Worm (Caenorhabditis elegans) whole organism, L4 larva: ENCODE measurements around the gene F21D5.9.

Source experiments
- aha-1 ChIP-seq: fragments of 150-350 bp; peaks from one replicate; lab custom pipeline; 2014; ENCODE audit warnings: missing biosample characterization, missing genetic modification characterization
- ceh-82 ChIP-seq: sonication (generic microtip); optimal IDR thresholded peaks from 2 replicates; lab custom pipeline; 2017; ENCODE audit warnings: missing biosample characterization, missing genetic modification characterization
- daf-19 ChIP-seq: fragments of 200-800 bp; sonication (Bioruptor generic); conservative IDR thresholded peaks from 2 replicates; pipeline ENCODE4 v1.3.6; 2022; ENCODE audit warnings: missing genetic modification characterization, missing compliant biosample characterization
- egl-43 ChIP-seq: fragments of 200-800 bp; sonication (Bioruptor generic); IDR thresholded peaks from 2 replicates; pipeline ENCODE4 v1.3.6; 2022; ENCODE audit warnings: missing genetic modification reagents, missing genetic modification characterization, missing compliant biosample characterization
- lin-13 ChIP-seq: fragments of 150-350 bp; optimal IDR thresholded peaks from 2 replicates; lab custom pipeline; 2014; ENCODE audit warnings: missing biosample characterization, missing genetic modification reagents, missing genetic modification characterization
- mdl-1 ChIP-seq, 2 experiments: fragments of 150-350 bp in 1 of 2; sonication (generic microtip) in 1 of 2; optimal IDR thresholded peaks; 2 replicates each; lab custom pipeline; 2014 to 2017; ENCODE audit warnings: missing biosample characterization in 2 of 2, missing genetic modification characterization in 2 of 2
- mxl-3 ChIP-seq: fragments of 200-800 bp; sonication (Bioruptor generic); optimal IDR thresholded peaks from 2 replicates; lab custom pipeline; 2018; ENCODE audit warnings: mild to moderate bottlenecking, missing genetic modification characterization, missing compliant biosample characterization
- nhr-11 ChIP-seq: fragments of 150-350 bp; optimal IDR thresholded peaks from 2 replicates; lab custom pipeline; 2014; ENCODE audit warnings: missing biosample characterization, missing genetic modification characterization
- nhr-28 ChIP-seq: fragments of 150-350 bp; optimal IDR thresholded peaks from 2 replicates; lab custom pipeline; 2014; ENCODE audit warnings: missing biosample characterization, missing genetic modification characterization
- pha-4 ChIP-seq, 2 experiments: fragments of 150-350 bp in 1 of 2; fragments of 200-800 bp in 1 of 2; sonication (Bioruptor generic) in 1 of 2; IDR thresholded peaks in 1 of 2; optimal IDR thresholded peaks in 1 of 2; 2 replicates each; pipeline versions ENCODE4 v1.3.6 to Lab custom; 2014 to 2022; ENCODE audit warnings: missing genetic modification characterization in 2 of 2, missing genetic modification reagents in 2 of 2, missing biosample characterization in 1 of 2, missing compliant biosample characterization in 1 of 2
- skn-1 ChIP-seq: fragments of 150-350 bp; optimal IDR thresholded peaks from 2 replicates; lab custom pipeline; 2014; ENCODE audit warnings: missing biosample characterization, missing genetic modification characterization
- tag-97 ChIP-seq: fragments of 200-800 bp; sonication (Bioruptor generic); IDR thresholded peaks from 2 replicates; pipeline ENCODE4 v1.3.6; 2022; ENCODE audit warnings: missing genetic modification characterization, missing compliant biosample characterization
- tra-1 ChIP-seq: fragments of 200-800 bp; sonication (Bioruptor generic); IDR thresholded peaks from 2 replicates; pipeline ENCODE4 v1.3.6; 2022; ENCODE audit warnings: missing genetic modification reagents, missing genetic modification characterization, missing compliant biosample characterization
- zip-11 ChIP-seq: fragments of 200-800 bp; sonication (Bioruptor generic); IDR thresholded peaks from 2 replicates; pipeline ENCODE4 v1.3.6; 2022; ENCODE audit warnings: missing genetic modification characterization, missing compliant biosample characterization
- zip-2 ChIP-seq: fragments of 150-350 bp; optimal IDR thresholded peaks from 2 replicates; lab custom pipeline; 2014; ENCODE audit warnings: missing biosample characterization, missing genetic modification characterization

The F21D5.9 gene

ce11 chrIV:8764567-8764966 lies 40.7 kb downstream of the F21D5.9 start, which contains the start of gene cdc-50.B:
Gene cdc-50.B, plus strand, starts transcription at chrIV:8764867.
- TF ChIP-seq zip-11 (GFP tag; lab: Robert Waterston, UW) (no peak), nhr-28 (tag; lab: Kevin White, UChicago) (peak; percentile 27), tag-97 (GFP tag; lab: Robert Waterston, UW) (no peak)

DNA sequence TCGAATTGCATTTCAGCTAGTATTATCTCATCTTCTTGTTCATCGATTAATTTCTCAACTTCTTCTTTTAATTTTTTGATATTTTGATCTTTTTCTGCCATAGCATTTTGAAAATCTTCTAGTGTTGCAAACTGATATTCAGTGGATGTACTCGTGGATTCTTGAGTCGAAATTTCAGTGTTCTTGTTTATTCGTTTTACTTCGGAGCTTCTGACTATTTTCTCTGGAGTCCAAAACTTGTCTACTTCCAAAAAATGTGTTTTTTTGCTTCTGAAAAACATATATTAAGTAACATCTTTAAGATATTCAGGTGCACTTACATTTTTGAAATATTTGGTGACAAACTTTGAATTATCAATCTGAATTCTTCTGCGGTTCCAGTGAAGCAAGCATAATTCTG lies 45.7 kb downstream of the F21D5.9 start, which contains the start of gene F20C5.5:
F20C5.5 (minus strand) TSS at position 101 of the 400 bp plus-strand sequence.
- TF ChIP-seq aha-1 (tag; lab: Kevin White, UChicago), result peak; percentile 39
- no peak for TF ChIP-seq pha-4 (GFP tag; IDR thresholded peaks at IDR 0.05; lab: Robert Waterston, UW)
- no peak for TF ChIP-seq pha-4 (tag; optimal IDR thresholded peaks at IDR 0.05; lab: Kevin White, UChicago)
- TF ChIP-seq mxl-3 (GFP tag; lab: Kevin White, UChicago), result no peak
- TF ChIP-seq skn-1 (tag; lab: Kevin White, UChicago), result no peak
- TF ChIP-seq, all 104 proteins: peak for 1

DNA sequence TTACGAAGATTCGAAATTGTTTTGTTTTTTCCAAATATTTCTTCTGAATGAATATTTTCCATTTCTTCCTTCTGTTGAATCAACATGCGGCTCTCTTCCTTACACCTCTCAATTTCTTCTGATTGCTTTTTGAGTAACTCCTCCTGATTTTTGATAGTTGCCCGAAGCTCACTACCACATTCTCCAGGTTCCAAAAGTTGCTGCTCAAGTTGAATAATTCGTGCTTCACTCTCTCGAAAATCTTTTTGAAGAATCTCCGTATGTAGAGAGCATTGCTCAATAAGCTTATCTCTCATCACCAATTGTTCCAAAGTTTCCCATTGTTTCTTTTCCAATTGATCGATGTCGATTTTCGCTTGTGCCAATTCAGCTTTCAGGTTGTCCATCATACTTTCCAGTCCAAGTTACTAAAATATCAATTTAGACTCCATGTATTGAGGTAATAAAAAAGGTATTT lies 49.0 kb downstream of the F21D5.9 start, which contains the start of gene F20C5.6:
F20C5.6 (minus strand) TSS at position 407 of the 457 bp plus-strand sequence.
- TF ChIP-seq lin-13, result no peak
- TF ChIP-seq ceh-82 (tag; lab: Kevin White, UChicago), result no peak
- TF ChIP-seq zip-2, result no peak
- TF ChIP-seq nhr-11 (tag; lab: Kevin White, UChicago), result no peak
- TF ChIP-seq tra-1 (GFP tag; lab: Robert Waterston, UW), result no peak
- no peak for TF ChIP-seq daf-19 (GFP tag; lab: Robert Waterston, UW)
- TF ChIP-seq egl-43 (GFP tag; lab: Robert Waterston, UW), result no peak
- TF ChIP-seq mdl-1 (tag; optimal IDR thresholded peaks at IDR 0.05; lab: Kevin White, UChicago), result no peak
- TF ChIP-seq, all 104 proteins: peak for 0
